Worm (Caenorhabditis elegans) whole organism, L3 larva: ENCODE results near the gene R10H10.4.

Experiments used
- ZK546.5 ChIP-seq: sonication (generic microtip); optimal IDR thresholded peaks from 2 replicates; lab custom pipeline; 2017; ENCODE audit warnings: missing biosample characterization, missing genetic modification characterization
- ama-1 ChIP-seq: fragments of 150-350 bp; optimal IDR thresholded peaks from 2 replicates; lab custom pipeline; 2018
- ceh-16 ChIP-seq: sonication (generic microtip); optimal IDR thresholded peaks from 2 replicates; lab custom pipeline; 2017; ENCODE audit warnings: missing biosample characterization, missing genetic modification characterization
- ceh-82 ChIP-seq: fragments of 150-350 bp; optimal IDR thresholded peaks from 2 replicates; lab custom pipeline; 2014; ENCODE audit warnings: missing biosample characterization, missing genetic modification characterization
- ceh-9 ChIP-seq: sonication (generic microtip); optimal IDR thresholded peaks from 2 replicates; lab custom pipeline; 2018; ENCODE audit warnings: missing biosample characterization, missing genetic modification characterization
- elt-2 ChIP-seq: sonication (generic microtip); optimal IDR thresholded peaks from 2 replicates; lab custom pipeline; 2016; ENCODE audit warnings: missing genetic modification reagents, mild to moderate bottlenecking, missing genetic modification characterization, missing compliant biosample characterization
- elt-3 ChIP-seq, 3 experiments: fragments of 150-350 bp in 1 of 3; sonication (generic microtip) in 2 of 3; optimal IDR thresholded peaks; 2 replicates in 2 of 3; 4 replicates in 1 of 3; lab custom pipeline; 2014 to 2017; ENCODE audit warnings: missing biosample characterization in 3 of 3, missing genetic modification characterization in 3 of 3
- eor-1 ChIP-seq, 2 experiments: fragments of 150-350 bp; optimal IDR thresholded peaks; 2 replicates each; lab custom pipeline; 2014 to 2018; ENCODE audit warnings: missing biosample characterization in 2 of 2, missing genetic modification characterization in 2 of 2
- fkh-10 ChIP-seq: sonication (generic microtip); optimal IDR thresholded peaks from 2 replicates; lab custom pipeline; 2017; ENCODE audit warnings: missing biosample characterization, missing genetic modification reagents, missing genetic modification characterization
- fkh-2 ChIP-seq: fragments of 150-350 bp; optimal IDR thresholded peaks from 2 replicates; lab custom pipeline; 2014; ENCODE audit warnings: missing biosample characterization, missing genetic modification reagents, missing genetic modification characterization
- hmg-11 ChIP-seq: sonication (generic microtip); optimal IDR thresholded peaks from 2 replicates; lab custom pipeline; 2016; ENCODE audit warnings: missing genetic modification characterization, missing compliant biosample characterization
- jun-1 ChIP-seq: fragments of 150-350 bp; optimal IDR thresholded peaks from 2 replicates; lab custom pipeline; 2014; ENCODE audit warnings: missing biosample characterization, missing genetic modification reagents, missing genetic modification characterization
- lin-15B ChIP-seq: fragments of 150-350 bp; optimal IDR thresholded peaks from 2 replicates; lab custom pipeline; 2014; ENCODE audit warnings: missing biosample characterization, missing genetic modification characterization
- lin-39 ChIP-seq: fragments of 150-350 bp; optimal IDR thresholded peaks from 2 replicates; lab custom pipeline; 2018; ENCODE audit warnings: missing biosample characterization, missing genetic modification reagents, missing genetic modification characterization
- lsy-12 ChIP-seq: sonication (generic microtip); optimal IDR thresholded peaks from 2 replicates; lab custom pipeline; 2016; ENCODE audit warnings: mild to moderate bottlenecking, missing genetic modification characterization, missing compliant biosample characterization
- mml-1 ChIP-seq: fragments of 150-350 bp; sonication (generic microtip); optimal IDR thresholded peaks from 3 replicates; lab custom pipeline; 2014; ENCODE audit warnings: missing biosample characterization, missing genetic modification characterization
- nfya-1 ChIP-seq: sonication (generic microtip); optimal IDR thresholded peaks from 2 replicates; lab custom pipeline; 2017; ENCODE audit warnings: missing genetic modification characterization, mild to moderate bottlenecking, missing compliant biosample characterization, antibody characterized with exemption, moderate library complexity; ENCODE audit not compliant: insufficient read depth
- nhr-11 ChIP-seq: fragments of 150-350 bp; optimal IDR thresholded peaks from 2 replicates; lab custom pipeline; 2014; ENCODE audit warnings: missing biosample characterization, missing genetic modification characterization
- nhr-12 ChIP-seq: fragments of 150-350 bp; optimal IDR thresholded peaks from 2 replicates; lab custom pipeline; 2014; ENCODE audit warnings: missing biosample characterization, missing genetic modification characterization
- nhr-25 ChIP-seq: sonication (generic microtip); optimal IDR thresholded peaks from 2 replicates; lab custom pipeline; 2017; ENCODE audit warnings: missing biosample characterization, missing genetic modification characterization
- nhr-28 ChIP-seq: fragments of 150-350 bp; optimal IDR thresholded peaks from 2 replicates; lab custom pipeline; 2014; ENCODE audit warnings: missing biosample characterization, missing genetic modification characterization
- nhr-43 ChIP-seq: sonication (generic microtip); optimal IDR thresholded peaks from 2 replicates; lab custom pipeline; 2016; ENCODE audit warnings: mild to moderate bottlenecking, missing genetic modification characterization, missing compliant biosample characterization; ENCODE audit not compliant: poor library complexity, severe bottlenecking
- nhr-67 ChIP-seq: fragments of 150-350 bp; optimal IDR thresholded peaks from 2 replicates; lab custom pipeline; 2014; ENCODE audit warnings: missing biosample characterization, missing genetic modification characterization
- nhr-76 ChIP-seq: fragments of 150-350 bp; sonication (generic microtip); optimal IDR thresholded peaks from 5 replicates; lab custom pipeline; 2014; ENCODE audit warnings: missing biosample characterization, missing genetic modification characterization
- pqm-1 ChIP-seq: fragments of 150-350 bp; optimal IDR thresholded peaks from 2 replicates; lab custom pipeline; 2017; ENCODE audit warnings: missing biosample characterization, missing genetic modification characterization, inconsistent platforms
- sea-2 ChIP-seq: fragments of 150-350 bp; sonication (generic microtip); optimal IDR thresholded peaks from 4 replicates; lab custom pipeline; 2014; ENCODE audit warnings: missing biosample characterization, missing genetic modification reagents, missing genetic modification characterization
- skn-1 ChIP-seq: fragments of 150-350 bp; optimal IDR thresholded peaks from 2 replicates; lab custom pipeline; 2014; ENCODE audit warnings: missing biosample characterization, missing genetic modification characterization
- snpc-4 ChIP-seq: fragments of 150-350 bp; optimal IDR thresholded peaks from 2 replicates; lab custom pipeline; 2014; ENCODE audit warnings: missing biosample characterization, missing genetic modification characterization
- tbx-2 ChIP-seq: sonication (generic microtip); optimal IDR thresholded peaks from 2 replicates; lab custom pipeline; 2016; ENCODE audit warnings: mild to moderate bottlenecking, missing genetic modification characterization, missing compliant biosample characterization
- unc-39 ChIP-seq: sonication (generic microtip); optimal IDR thresholded peaks from 4 replicates; lab custom pipeline; 2017; ENCODE audit warnings: missing biosample characterization, missing genetic modification characterization
- unc-62 ChIP-seq: fragments of 150-350 bp; sonication (generic microtip); optimal IDR thresholded peaks from 4 replicates; lab custom pipeline; 2014; ENCODE audit warnings: missing biosample characterization, missing genetic modification reagents, missing genetic modification characterization
- zag-1 ChIP-seq: fragments of 150-350 bp; optimal IDR thresholded peaks from 2 replicates; lab custom pipeline; 2014; ENCODE audit warnings: missing biosample characterization, missing genetic modification characterization
- ztf-11 ChIP-seq: fragments of 150-350 bp; optimal IDR thresholded peaks from 2 replicates; lab custom pipeline; 2014; ENCODE audit warnings: missing biosample characterization, missing genetic modification characterization
- ztf-4 ChIP-seq: fragments of 150-350 bp; optimal IDR thresholded peaks from 2 replicates; lab custom pipeline; 2014; ENCODE audit warnings: missing biosample characterization, missing genetic modification characterization

Gene R10H10.4

DNA sequence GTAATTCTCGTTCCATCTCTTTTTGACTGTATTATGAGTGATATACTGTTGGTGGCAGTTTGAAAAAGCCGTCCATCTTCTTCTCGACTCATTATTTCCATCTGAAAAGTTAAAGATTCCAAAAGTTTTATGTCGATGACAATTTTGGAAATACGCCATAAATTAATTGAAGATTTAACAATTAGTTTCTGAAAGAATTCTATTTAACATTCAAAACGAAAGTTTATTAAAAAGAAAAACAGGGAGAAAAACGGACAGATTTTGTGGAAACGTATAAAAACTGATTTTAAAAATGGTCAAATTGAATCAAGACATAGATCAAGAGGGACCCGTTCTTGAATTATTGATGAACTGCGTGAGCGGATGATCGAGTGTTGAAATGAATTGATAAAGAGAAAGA lies 19.1 kb upstream of the R10H10.4 start, which contains the start of gene R10H10.7:
Gene R10H10.7 (minus strand): TSS at position 101 of the 400 bp plus-strand sequence.
- TF ChIP-seq ztf-11 (tag; lab: Kevin White, UChicago): no peak
- TF ChIP-seq fkh-10 (GFP tag; lab: Kevin White, UChicago): no peak
- TF ChIP-seq pqm-1 (tag; lab: Kevin White, UChicago): no peak
- no peak for TF ChIP-seq nhr-12
- no peak for TF ChIP-seq eor-1 (tag; optimal IDR thresholded peaks at IDR 0.05; lab: Kevin White, UChicago)
- no peak for TF ChIP-seq nhr-43 (tag; lab: Kevin White, UChicago)
- TF ChIP-seq nhr-11: no peak
- TF ChIP-seq sea-2: no peak
- TF ChIP-seq nhr-67 (tag; lab: Kevin White, UChicago): no peak
- TF ChIP-seq nhr-25: no peak
- no peak for TF ChIP-seq nhr-76 (tag; lab: Kevin White, UChicago)
- no peak for TF ChIP-seq unc-39 (tag; lab: Kevin White, UChicago)
- no peak for TF ChIP-seq unc-62 (GFP tag; lab: Kevin White, UChicago)
- no peak for TF ChIP-seq mml-1 (tag; lab: Kevin White, UChicago)
- TF ChIP-seq lin-15B (tag; lab: Kevin White, UChicago): no peak
- TF ChIP-seq ceh-16: no peak
- no peak for TF ChIP-seq lsy-12 (tag; lab: Kevin White, UChicago)
- no peak for TF ChIP-seq ztf-4 (tag; lab: Kevin White, UChicago)
- TF ChIP-seq ceh-9 (tag; lab: Kevin White, UChicago): no peak
- no peak for TF ChIP-seq ama-1 (lab: Kevin White, UChicago)

ce11 chrIV:10409377-10409776 lies 14.6 kb upstream of the R10H10.4 start, which contains the start of gene rfk-1:
Gene rfk-1, minus strand, starts transcription at chrIV:10409477.
- TF ChIP-seq snpc-4 (tag; lab: Kevin White, UChicago) (no peak), nhr-28 (tag; lab: Kevin White, UChicago) (no peak), lsy-12 (tag; lab: Kevin White, UChicago) (no peak), fkh-2 (tag; lab: Kevin White, UChicago) (no peak), skn-1 (tag; lab: Kevin White, UChicago) (no peak), unc-62 (GFP tag; lab: Kevin White, UChicago) (no peak), nhr-12 (no peak)
- TF ChIP-seq, all 47 proteins: peak for 0

ce11 chrIV:10403193-10404058 lies 8.7 kb upstream of the R10H10.4 start, which contains the start of gene gpa-7:
Gene gpa-7, plus strand, starts transcription at chrIV:10404008.
- TF ChIP-seq hmg-11 (tag; lab: Kevin White, UChicago): peak; percentile 79
- peak; percentile 69 for TF ChIP-seq tbx-2 (tag; lab: Kevin White, UChicago)
- no peak for TF ChIP-seq unc-39 (tag; lab: Kevin White, UChicago)
- no peak for TF ChIP-seq elt-2 (tag; lab: Kevin White, UChicago)
- no peak for TF ChIP-seq nhr-43 (tag; lab: Kevin White, UChicago)
- peak; percentile 68 for TF ChIP-seq lin-39 (tag; lab: Kevin White, UChicago)
- no peak for TF ChIP-seq eor-1 (tag; optimal IDR thresholded peaks at IDR 0.05; lab: Kevin White, UChicago)
- no peak for TF ChIP-seq ceh-9 (tag; lab: Kevin White, UChicago)
- TF ChIP-seq ceh-82: no peak
- TF ChIP-seq unc-62 (GFP tag; lab: Kevin White, UChicago): peak; percentile 47
- no peak for TF ChIP-seq pqm-1 (tag; lab: Kevin White, UChicago)
- peak; percentile 27 for TF ChIP-seq lin-15B (tag; lab: Kevin White, UChicago)
- TF ChIP-seq nhr-67 (tag; lab: Kevin White, UChicago): no peak
- peak; percentile 87 for TF ChIP-seq nfya-1 (tag; lab: Kevin White, UChicago)
- no peak for TF ChIP-seq jun-1
- peak; percentile 71 for TF ChIP-seq fkh-10 (GFP tag; lab: Kevin White, UChicago)
- TF ChIP-seq sea-2: peak; percentile 36
- TF ChIP-seq ZK546.5 (tag; lab: Kevin White, UChicago): no peak
- TF ChIP-seq zag-1: peak; percentile 24
- TF ChIP-seq snpc-4 (tag; lab: Kevin White, UChicago): peak; percentile 54
- no peak for TF ChIP-seq nhr-25
- no peak for TF ChIP-seq elt-3 (tag; optimal IDR thresholded peaks at IDR 0.05; lab: Kevin White, UChicago)
